Worm (Caenorhabditis elegans): Measurements from ENCODE around the gene idpp-16.

DNA sequence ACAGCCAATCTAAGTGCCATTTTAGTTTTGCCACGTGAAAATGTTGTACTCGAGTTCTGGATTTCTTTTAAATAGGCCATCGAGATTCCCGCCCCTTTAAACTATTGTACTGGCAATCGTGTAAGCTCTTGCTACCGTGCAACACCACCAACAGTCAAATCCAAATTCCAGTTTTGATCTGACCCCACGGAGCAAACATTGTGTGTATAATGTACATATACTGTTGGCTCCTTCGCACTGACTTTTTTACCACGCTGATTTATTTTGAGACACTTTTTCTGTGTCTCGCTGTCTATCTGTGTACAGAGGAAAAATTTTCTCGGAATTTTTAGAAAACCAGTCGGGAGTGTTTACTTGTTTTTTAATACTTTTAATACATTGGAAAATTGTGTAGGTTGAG, 3.7 kb upstream of the idpp-16 start, which contains the start of gene piit-1:
- TF ChIP-seq lin-39 (tag; optimal IDR thresholded peaks at IDR 0.05) (no peak), skn-1 (tag; optimal IDR thresholded peaks at IDR 0.05) (no peak), lsy-2 (tag; optimal IDR thresholded peaks at IDR 0.05) (no peak), pqm-1 (tag; optimal IDR thresholded peaks at IDR 0.05) (no peak), tbx-2 (tag; optimal IDR thresholded peaks at IDR 0.05) (no peak)

All from whole organism, L1 larva.